Fruit fly (Drosophila melanogaster) whole organism, embryonic: ENCODE results near the gene odd.

Experiments
- Asciz ChIP-seq: fragments of 200-800 bp; sonication (Bioruptor generic); optimal IDR thresholded peaks from 2 replicates; lab custom pipeline; 2017; ENCODE audit warnings: missing biosample characterization, mild to moderate bottlenecking, missing genetic modification characterization, missing genetic modification reagents
- CG10267 ChIP-seq: fragments of 200-800 bp; sonication (Bioruptor generic); optimal IDR thresholded peaks from 2 replicates; lab custom pipeline; 2018; ENCODE audit warnings: missing biosample characterization, mild to moderate bottlenecking, missing genetic modification characterization, moderate library complexity
- CG1233 ChIP-seq: fragments of 200-800 bp; sonication (Bioruptor generic); optimal IDR thresholded peaks from 4 replicates; lab custom pipeline; 2018; ENCODE audit warnings: missing biosample characterization, mild to moderate bottlenecking, missing genetic modification characterization
- CG14667 ChIP-seq: fragments of 200-800 bp; sonication (Bioruptor generic); IDR thresholded peaks from 2 replicates; pipeline ENCODE4 v1.3.6; 2022; ENCODE audit warnings: missing biosample characterization, missing genetic modification characterization
- CG14710 ChIP-seq: fragments of 200-800 bp; sonication (Bioruptor generic); optimal IDR thresholded peaks from 3 replicates; lab custom pipeline; 2019; ENCODE audit warnings: missing biosample characterization, mild to moderate bottlenecking, missing genetic modification characterization, moderate library complexity
- CG15269 ChIP-seq: fragments of 200-800 bp; sonication (Bioruptor generic); optimal IDR thresholded peaks from 2 replicates; lab custom pipeline; 2018; ENCODE audit warnings: missing biosample characterization, mild to moderate bottlenecking, missing genetic modification characterization, moderate library complexity
- CG1603 ChIP-seq: fragments of 200-800 bp; sonication (Bioruptor generic); optimal IDR thresholded peaks from 2 replicates; lab custom pipeline; 2019; ENCODE audit warnings: missing biosample characterization, mild to moderate bottlenecking, missing genetic modification characterization, moderate library complexity
- CG30403 ChIP-seq: fragments of 200-800 bp; sonication (Bioruptor generic); optimal IDR thresholded peaks from 3 replicates; lab custom pipeline; 2016; ENCODE audit warnings: missing biosample characterization, missing genetic modification characterization
- CG3065 ChIP-seq: fragments of 200-800 bp; sonication (Bioruptor generic); optimal IDR thresholded peaks from 2 replicates; lab custom pipeline; 2016; ENCODE audit warnings: missing biosample characterization, missing genetic modification characterization
- CG31441 ChIP-seq: fragments of 200-800 bp; sonication (Bioruptor generic); IDR thresholded peaks from 2 replicates; pipeline ENCODE4 v1.3.6; 2022; ENCODE audit warnings: missing biosample characterization, missing genetic modification characterization
- CG4854 ChIP-seq: fragments of 200-800 bp; sonication (Bioruptor generic); optimal IDR thresholded peaks from 2 replicates; lab custom pipeline; 2016; ENCODE audit warnings: missing biosample characterization, missing genetic modification characterization, inconsistent platforms
- CG5953 ChIP-seq: fragments of 200-800 bp; sonication (Bioruptor generic); IDR thresholded peaks from 2 replicates; pipeline ENCODE4 v1.3.6; 2022; ENCODE audit warnings: missing biosample characterization, missing genetic modification characterization
- CG7556 ChIP-seq: fragments of 200-800 bp; sonication (Bioruptor generic); optimal IDR thresholded peaks from 2 replicates; lab custom pipeline; 2017; ENCODE audit warnings: missing biosample characterization, mild to moderate bottlenecking, missing genetic modification characterization
- CrebB ChIP-seq: fragments of 200-800 bp; sonication (Bioruptor generic); optimal IDR thresholded peaks from 3 replicates; lab custom pipeline; 2018; ENCODE audit warnings: missing biosample characterization, mild to moderate bottlenecking, missing genetic modification characterization
- D ChIP-seq, 2 experiments: fragments of 200-800 bp in 1 of 2; fragments of >200 bp in 1 of 2; sonication (Bioruptor generic) in 1 of 2; optimal IDR thresholded peaks; 2 replicates in 1 of 2; 3 replicates in 1 of 2; lab custom pipeline; 2017; ENCODE audit warnings: mild to moderate bottlenecking in 1 of 2, missing biosample characterization in 1 of 2, missing genetic modification characterization in 1 of 2, missing genetic modification reagents in 1 of 2
- D19B ChIP-seq: fragments of 200-800 bp; sonication (Bioruptor generic); optimal IDR thresholded peaks from 2 replicates; lab custom pipeline; 2017; ENCODE audit warnings: missing biosample characterization, mild to moderate bottlenecking, missing genetic modification characterization
- Dref ChIP-seq: fragments of 200-800 bp; sonication (Bioruptor generic); IDR thresholded peaks from 2 replicates; pipeline ENCODE4 v1.3.6; 2022; ENCODE audit warnings: missing biosample characterization, missing genetic modification characterization
- Gug ChIP-seq: fragments of 200-800 bp; sonication (Bioruptor generic); IDR thresholded peaks from 4 replicates; pipeline ENCODE4 v1.3.6; 2022; ENCODE audit warnings: missing biosample characterization, missing genetic modification characterization
- H15 ChIP-seq: fragments of 200-800 bp; sonication (Bioruptor generic); IDR thresholded peaks from 3 replicates; pipeline ENCODE4 v1.3.6; 2022; ENCODE audit warnings: missing biosample characterization, missing genetic modification characterization
- Hmx ChIP-seq: fragments of 200-800 bp; sonication (Bioruptor generic); optimal IDR thresholded peaks from 2 replicates; lab custom pipeline; 2016; ENCODE audit warnings: missing biosample characterization, missing genetic modification characterization
- Jarid2 ChIP-seq: fragments of 200-800 bp; sonication (Bioruptor generic); optimal IDR thresholded peaks from 3 replicates; lab custom pipeline; 2017; ENCODE audit warnings: mild to moderate bottlenecking, missing biosample characterization, missing genetic modification reagents, missing genetic modification characterization
- Lim3 ChIP-seq: fragments of 200-800 bp; sonication (Bioruptor generic); IDR thresholded peaks from 2 replicates; pipeline ENCODE4 v1.3.6; 2022; ENCODE audit warnings: missing biosample characterization, missing genetic modification characterization
- MTF-1 ChIP-seq: fragments of 200-800 bp; sonication (Bioruptor generic); optimal IDR thresholded peaks from 2 replicates; lab custom pipeline; 2018; ENCODE audit warnings: missing biosample characterization, mild to moderate bottlenecking, missing genetic modification characterization, borderline replicate concordance
- NC2α ChIP-seq: fragments of 200-800 bp; sonication (Bioruptor generic); optimal IDR thresholded peaks from 2 replicates; lab custom pipeline; 2016; ENCODE audit warnings: missing biosample characterization, missing genetic modification characterization
- NFAT ChIP-seq: fragments of 200-800 bp; sonication (Bioruptor generic); IDR thresholded peaks from 2 replicates; pipeline ENCODE4 v1.3.6; 2022; ENCODE audit warnings: missing biosample characterization, missing genetic modification characterization
- Ptx1 ChIP-seq: fragments of 200-800 bp; sonication (Bioruptor generic); IDR thresholded peaks from 2 replicates; pipeline ENCODE4 v1.3.6; 2022; ENCODE audit warnings: missing biosample characterization, missing genetic modification characterization
- Tbp ChIP-seq: fragments of >200 bp; optimal IDR thresholded peaks from 2 replicates; lab custom pipeline; 2018; ENCODE audit warnings: missing biosample characterization, missing genetic modification characterization
- bab2 ChIP-seq: fragments of 200-800 bp; sonication (Bioruptor generic); optimal IDR thresholded peaks from 2 replicates; lab custom pipeline; 2016; ENCODE audit warnings: missing biosample characterization, missing genetic modification characterization
- btn ChIP-seq: fragments of 200-800 bp; sonication (Bioruptor generic); optimal IDR thresholded peaks from 2 replicates; lab custom pipeline; 2016; ENCODE audit warnings: missing biosample characterization, missing genetic modification characterization
- caup ChIP-seq: fragments of 200-800 bp; sonication (Bioruptor generic); optimal IDR thresholded peaks from 3 replicates; lab custom pipeline; 2017; ENCODE audit warnings: missing biosample characterization, mild to moderate bottlenecking, missing genetic modification characterization, moderate library complexity; ENCODE audit not compliant: severe bottlenecking
- crol ChIP-seq: fragments of 200-800 bp; sonication (Bioruptor generic); IDR thresholded peaks from 2 replicates; pipeline ENCODE4 v1.3.6; 2022; ENCODE audit warnings: missing biosample characterization, missing genetic modification characterization
- dimm ChIP-seq: fragments of 200-800 bp; sonication (Bioruptor generic); IDR thresholded peaks from 2 replicates; pipeline ENCODE4 v1.3.6; 2022; ENCODE audit warnings: missing biosample characterization, missing genetic modification characterization
- dpn ChIP-seq, 2 experiments: fragments of 200-800 bp; sonication (Bioruptor generic); optimal IDR thresholded peaks; 3 replicates each; lab custom pipeline; 2016; ENCODE audit warnings: missing biosample characterization in 2 of 2, missing genetic modification characterization in 2 of 2
- emc ChIP-seq: fragments of 200-800 bp; sonication (Bioruptor generic); optimal IDR thresholded peaks from 2 replicates; lab custom pipeline; 2016; ENCODE audit warnings: missing biosample characterization, missing genetic modification characterization
- fd102C ChIP-seq: fragments of 200-800 bp; sonication (Bioruptor generic); optimal IDR thresholded peaks from 2 replicates; lab custom pipeline; 2018; ENCODE audit warnings: missing biosample characterization, mild to moderate bottlenecking, missing genetic modification characterization, moderate library complexity
- fd64A ChIP-seq: fragments of 200-800 bp; sonication (Bioruptor generic); optimal IDR thresholded peaks from 3 replicates; lab custom pipeline; 2018; ENCODE audit warnings: missing biosample characterization, mild to moderate bottlenecking, missing genetic modification characterization
- gce ChIP-seq: fragments of 200-800 bp; sonication (Bioruptor generic); IDR thresholded peaks from 3 replicates; pipeline ENCODE4 v1.3.6; 2022; ENCODE audit warnings: missing biosample characterization, missing genetic modification characterization
- gcm ChIP-seq: fragments of 200-800 bp; sonication (Bioruptor generic); optimal IDR thresholded peaks from 2 replicates; lab custom pipeline; 2019; ENCODE audit warnings: missing biosample characterization, mild to moderate bottlenecking, missing genetic modification characterization, moderate library complexity
- hth ChIP-seq: fragments of >200 bp; optimal IDR thresholded peaks from 2 replicates; lab custom pipeline; 2017; ENCODE audit warnings: inconsistent platforms
- luna ChIP-seq: fragments of 200-800 bp; sonication (Bioruptor generic); optimal IDR thresholded peaks from 2 replicates; lab custom pipeline; 2016; ENCODE audit warnings: missing biosample characterization, missing genetic modification characterization
- nau ChIP-seq: fragments of 200-800 bp; sonication (Bioruptor generic); optimal IDR thresholded peaks from 3 replicates; lab custom pipeline; 2017; ENCODE audit warnings: missing biosample characterization, mild to moderate bottlenecking, missing genetic modification characterization, missing genetic modification reagents
- nerfin-1 ChIP-seq: fragments of 200-800 bp; sonication (Bioruptor generic); optimal IDR thresholded peaks from 3 replicates; lab custom pipeline; 2019; ENCODE audit warnings: missing biosample characterization, mild to moderate bottlenecking, missing genetic modification characterization, moderate library complexity
- nerfin-2 ChIP-seq: fragments of 200-800 bp; sonication (Bioruptor generic); IDR thresholded peaks from 2 replicates; pipeline ENCODE4 v1.3.6; 2022; ENCODE audit warnings: missing biosample characterization, missing genetic modification characterization; ENCODE audit not compliant: partially characterized antibody
- nmo ChIP-seq: fragments of 200-800 bp; sonication (Bioruptor generic); optimal IDR thresholded peaks from 2 replicates; lab custom pipeline; 2018; ENCODE audit warnings: missing biosample characterization, mild to moderate bottlenecking, missing genetic modification characterization, moderate library complexity
- odd ChIP-seq: fragments of 200-800 bp; sonication (Bioruptor generic); optimal IDR thresholded peaks from 2 replicates; lab custom pipeline; 2017; ENCODE audit warnings: missing biosample characterization, mild to moderate bottlenecking, missing genetic modification characterization
- org-1 ChIP-seq: fragments of 200-800 bp; sonication (Bioruptor generic); optimal IDR thresholded peaks from 2 replicates; lab custom pipeline; 2017; ENCODE audit warnings: missing biosample characterization, missing genetic modification characterization
- pita ChIP-seq: fragments of 200-800 bp; sonication (Bioruptor generic); optimal IDR thresholded peaks from 2 replicates; lab custom pipeline; 2017; ENCODE audit warnings: missing biosample characterization, mild to moderate bottlenecking, missing genetic modification characterization
- sisA ChIP-seq: fragments of 200-800 bp; sonication (Bioruptor generic); IDR thresholded peaks from 2 replicates; pipeline ENCODE4 v1.3.6; 2022; ENCODE audit warnings: missing biosample characterization, missing genetic modification characterization
- slp2 ChIP-seq: fragments of 200-800 bp; sonication (Bioruptor generic); optimal IDR thresholded peaks from 2 replicates; lab custom pipeline; 2016; ENCODE audit warnings: missing biosample characterization, missing genetic modification characterization
- zf30C ChIP-seq: fragments of 200-800 bp; sonication (Bioruptor generic); optimal IDR thresholded peaks from 3 replicates; lab custom pipeline; 2018; ENCODE audit warnings: missing biosample characterization, mild to moderate bottlenecking, missing genetic modification characterization

odd gene

DNA sequence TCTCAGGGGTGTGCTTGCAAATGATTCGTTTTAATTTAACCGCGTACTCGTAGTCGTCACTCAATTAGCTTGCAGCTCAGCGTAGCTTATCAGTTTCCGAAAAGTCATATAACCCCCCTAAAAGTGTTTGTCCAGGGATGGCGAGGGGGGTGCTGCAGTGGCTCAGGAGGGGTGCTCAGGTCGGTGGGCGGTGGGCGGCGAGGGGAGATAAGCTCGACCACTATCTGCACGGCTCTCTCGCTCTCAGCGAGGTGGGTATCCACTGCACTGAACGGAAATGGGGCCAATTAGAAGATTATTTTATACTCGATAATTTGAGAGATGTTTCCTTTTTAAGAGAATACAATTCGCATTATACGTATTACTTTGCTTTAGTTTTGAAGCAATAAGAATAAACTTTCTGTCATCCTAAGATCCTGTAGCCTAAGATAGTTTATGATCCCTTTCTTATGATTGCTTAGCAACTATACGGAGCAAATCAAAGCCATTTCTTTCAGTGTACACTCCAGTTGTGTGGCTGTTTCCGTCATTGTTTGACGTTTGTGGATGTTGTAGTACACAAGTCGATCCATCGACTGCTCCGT lies 33.3 kb downstream of the odd start (continued):
- TF ChIP-seq CG3065 (GFP tag; lab: Kevin White, UChicago) = no peak
- peak; percentile 52 for TF ChIP-seq org-1 (GFP tag; lab: Kevin White, UChicago)
- TF ChIP-seq crol (GFP tag; lab: Robert Waterston, UW) = peak; percentile 99
- TF ChIP-seq btn (GFP tag; lab: Kevin White, UChicago) = no peak
- TF ChIP-seq gce = no peak
- TF ChIP-seq CG31441 = no peak; the same call in 1 of the 2 replicates
- peak; percentile 27 for TF ChIP-seq CG7556 (GFP tag; lab: Kevin White, UChicago)
- no peak for TF ChIP-seq luna (GFP tag; lab: Kevin White, UChicago)
- peak; percentile 27 for TF ChIP-seq CG10267 (tag; lab: Kevin White, UChicago)
- TF ChIP-seq Tbp (GFP tag; lab: Kevin White, UChicago) = no peak
- TF ChIP-seq CG5953 (GFP tag; lab: Robert Waterston, UW) = 0 out of 2 replicates have a peak, but pooled peaks have one; percentile 33
- TF ChIP-seq Gug = peak; percentile 29; the same call in 1 of the 4 replicates
- no peak for TF ChIP-seq emc (GFP tag; lab: Kevin White, UChicago)
- peak; percentile 71 for TF ChIP-seq Asciz
- TF ChIP-seq CG30403 = peak; percentile 62
- TF ChIP-seq zf30C (GFP tag; lab: Kevin White, UChicago) = peak; percentile 63
- TF ChIP-seq odd (GFP tag; lab: Kevin White, UChicago) = peak; percentile 60
- TF ChIP-seq CG14667 = peak; percentile 60
- peak; percentile 76 for TF ChIP-seq CG15269 (tag; lab: Kevin White, UChicago)
- no peak for TF ChIP-seq CG4854 (GFP tag; lab: Kevin White, UChicago)
- TF ChIP-seq fd102C (GFP tag; lab: Kevin White, UChicago) = no peak
- TF ChIP-seq Dref (GFP tag; lab: Robert Waterston, UW) = no peak
- peak; percentile 70 for TF ChIP-seq nerfin-1 (tag; lab: Kevin White, UChicago)
- TF ChIP-seq dpn (GFP tag; optimal IDR thresholded peaks at IDR 0.05; lab: Kevin White, UChicago) = peak; percentile 50 to 52
- TF ChIP-seq nerfin-2 (GFP tag; lab: Robert Waterston, UW) = no peak
- TF ChIP-seq Jarid2 (GFP tag; lab: Kevin White, UChicago) = no peak
- TF ChIP-seq CrebB = no peak
- TF ChIP-seq NC2α (GFP tag; lab: Kevin White, UChicago) = no peak
- TF ChIP-seq CG14710 (tag; lab: Kevin White, UChicago) = peak; percentile 57
- TF ChIP-seq Hmx (GFP tag; lab: Kevin White, UChicago) = no peak
- no peak for TF ChIP-seq nau (GFP tag; lab: Kevin White, UChicago)
- TF ChIP-seq Ptx1 (GFP tag; lab: Robert Waterston, UW) = peak; percentile 80
- no peak for TF ChIP-seq NFAT (GFP tag; lab: Robert Waterston, UW)
- TF ChIP-seq H15 (GFP tag; lab: Robert Waterston, UW) = no peak; the same call in 2 of the 3 replicates
- peak; percentile 78 for TF ChIP-seq CG1603
- peak; percentile 24 for TF ChIP-seq CG1233 (GFP tag; lab: Kevin White, UChicago)
- TF ChIP-seq slp2 (GFP tag; lab: Kevin White, UChicago) = peak; percentile 54
- no peak for TF ChIP-seq Lim3
- TF ChIP-seq MTF-1 (GFP tag; lab: Kevin White, UChicago) = no peak
- TF ChIP-seq sisA (GFP tag; lab: Robert Waterston, UW) = peak; percentile 70
- no peak for TF ChIP-seq hth (lab: Kevin White, UChicago)
- TF ChIP-seq bab2 (GFP tag; lab: Kevin White, UChicago) = peak; percentile 28
- TF ChIP-seq caup (GFP tag; lab: Kevin White, UChicago) = no peak
- no peak for TF ChIP-seq D19B (GFP tag; lab: Kevin White, UChicago)
- no peak for TF ChIP-seq D (optimal IDR thresholded peaks at IDR 0.05; lab: Kevin White, UChicago)
- TF ChIP-seq D (GFP tag; optimal IDR thresholded peaks at IDR 0.05; lab: Kevin White, UChicago) = no peak
- TF ChIP-seq pita (GFP tag; lab: Kevin White, UChicago) = no peak
- peak; percentile 88 for TF ChIP-seq nmo
- TF ChIP-seq fd64A = no peak
- TF ChIP-seq dimm (GFP tag; lab: Robert Waterston, UW) = 0 out of 2 replicates have a peak, but pooled peaks have one; percentile 5
- peak; percentile 55 for TF ChIP-seq gcm (GFP tag; lab: Kevin White, UChicago)
